In genomic region chr3R:30060451-30061153, dm6 we compare ENCODE assay signal across 2 fruit fly cellular contexts.
TF ChIP-seq lines count a peak whose summit lies in the region.

No protein-coding gene starts in this region.

- TF ChIP-seq CTCF in whole organism, embryonic (GFP tag; optimal IDR thresholded peaks at IDR 0.05; lab: Kevin White, UChicago): no peak

TF ChIP-seq in whole organism, embryonic, 481 proteins besides CTCF, POLR2A, EP300 and RAD21 (continues in another document):
- TF ChIP-seq CG6854 (GFP tag; optimal IDR thresholded peaks at IDR 0.05; lab: Kevin White, UChicago) (no peak), CG1603 (tag; optimal IDR thresholded peaks at IDR 0.05; lab: Kevin White, UChicago) (peak; percentile 4), HmgZ (tag; optimal IDR thresholded peaks at IDR 0.05; lab: Kevin White, UChicago) (no peak), CoRest (tag; optimal IDR thresholded peaks at IDR 0.05; lab: Kevin White, UChicago) (no peak), E2f2 (GFP tag; IDR thresholded peaks at IDR 0.05; lab: Robert Waterston, UW) (no peak), Vsx1 (GFP tag; optimal IDR thresholded peaks at IDR 0.05; lab: Kevin White, UChicago) (peak; percentile 15), Dfd (GFP tag; optimal IDR thresholded peaks at IDR 0.05; lab: Kevin White, UChicago) (no peak), Scr (GFP tag; IDR thresholded peaks at IDR 0.05; lab: Robert Waterston, UW; ENCODE audit: partially characterized antibody) (0 out of 2 replicates have a peak, but pooled peaks have one; percentile 30), bbx (GFP tag; IDR thresholded peaks at IDR 0.05; lab: Robert Waterston, UW; ENCODE audit: partially characterized antibody) (peak; percentile 47; the same call in 1 of the 2 replicates), CG9727 (GFP tag; optimal IDR thresholded peaks at IDR 0.05; lab: Kevin White, UChicago) (no peak), CG8290 (GFP tag; optimal IDR thresholded peaks at IDR 0.05; lab: Kevin White, UChicago) (no peak), CG8290 (tag; optimal IDR thresholded peaks at IDR 0.05; lab: Kevin White, UChicago) (no peak), Side (GFP tag; optimal IDR thresholded peaks at IDR 0.05; lab: Kevin White, UChicago) (no peak), HmgD (GFP tag; optimal IDR thresholded peaks at IDR 0.05; lab: Kevin White, UChicago) (no peak), Myb (GFP tag; optimal IDR thresholded peaks at IDR 0.05; lab: Kevin White, UChicago) (no peak), Atf-2 (GFP tag; optimal IDR thresholded peaks at IDR 0.05; lab: Kevin White, UChicago) (no peak), Pdp1 (GFP tag; optimal IDR thresholded peaks at IDR 0.05; lab: Kevin White, UChicago) (peak in 1 of 2 experiments; percentile 88), CG11093 (GFP tag; IDR thresholded peaks at IDR 0.05; lab: Robert Waterston, UW) (no peak), crol (GFP tag; IDR thresholded peaks at IDR 0.05; lab: Robert Waterston, UW) (peak; percentile 94), Ptx1 (GFP tag; IDR thresholded peaks at IDR 0.05; lab: Robert Waterston, UW) (no peak), Sry-β (GFP tag; optimal IDR thresholded peaks at IDR 0.05; lab: Kevin White, UChicago) (no peak), ro (GFP tag; IDR thresholded peaks at IDR 0.05; lab: Robert Waterston, UW) (no peak), ash1 (GFP tag; optimal IDR thresholded peaks at IDR 0.05; lab: Kevin White, UChicago) (no peak), D (optimal IDR thresholded peaks at IDR 0.05; lab: Kevin White, UChicago) (no peak), D (GFP tag; optimal IDR thresholded peaks at IDR 0.05; lab: Kevin White, UChicago) (no peak), CG2116 (GFP tag; optimal IDR thresholded peaks at IDR 0.05; lab: Kevin White, UChicago) (peak; percentile 19), Bgb (GFP tag; IDR thresholded peaks at IDR 0.05; lab: Robert Waterston, UW; ENCODE audit: partially characterized antibody) (no peak), CG11085 (GFP tag; IDR thresholded peaks at IDR 0.05; lab: Robert Waterston, UW) (no peak), exex (tag; optimal IDR thresholded peaks at IDR 0.05; lab: Kevin White, UChicago) (no peak), CG32532 (GFP tag; IDR thresholded peaks at IDR 0.05; lab: Robert Waterston, UW) (no peak), CG30020 (tag; optimal IDR thresholded peaks at IDR 0.05; lab: Kevin White, UChicago) (no peak), cg (GFP tag; optimal IDR thresholded peaks at IDR 0.05; lab: Kevin White, UChicago) (peak; percentile 77), CG17328 (GFP tag; IDR thresholded peaks at IDR 0.05; lab: Robert Waterston, UW) (no peak), Dbx (GFP tag; IDR thresholded peaks at IDR 0.05; lab: Robert Waterston, UW) (no peak), grau (tag; optimal IDR thresholded peaks at IDR 0.05; lab: Kevin White, UChicago) (peak; percentile 81), CG4424 (GFP tag; optimal IDR thresholded peaks at IDR 0.05; lab: Kevin White, UChicago) (no peak), CG15514 (GFP tag; optimal IDR thresholded peaks at IDR 0.05; lab: Kevin White, UChicago) (no peak), MTF-1 (GFP tag; optimal IDR thresholded peaks at IDR 0.05; lab: Kevin White, UChicago; ENCODE audit: borderline replicate concordance) (no peak), CG17568 (GFP tag; optimal IDR thresholded peaks at IDR 0.05; lab: Kevin White, UChicago) (no peak), abd-A (tag; optimal IDR thresholded peaks at IDR 0.05; lab: Kevin White, UChicago) (peak; percentile 90), CG11398 (GFP tag; optimal IDR thresholded peaks at IDR 0.05; lab: Kevin White, UChicago) (no peak), pum (GFP tag; optimal IDR thresholded peaks at IDR 0.05; lab: Kevin White, UChicago) (no peak), Chrac-16 (GFP tag; optimal IDR thresholded peaks at IDR 0.05; lab: Kevin White, UChicago) (no peak), kni (GFP tag; optimal IDR thresholded peaks at IDR 0.05; lab: Kevin White, UChicago) (peak; percentile 76), prd (optimal IDR thresholded peaks at IDR 0.05; lab: Kevin White, UChicago) (no peak), prd (GFP tag; IDR thresholded peaks at IDR 0.05; lab: Robert Waterston, UW) (no peak), H15 (GFP tag; IDR thresholded peaks at IDR 0.05; lab: Robert Waterston, UW) (no peak)

TF ChIP-seq in whole organism, prepupa, 60 proteins besides CTCF, POLR2A, EP300 and RAD21:
- TF ChIP-seq CG8119 (GFP tag; IDR thresholded peaks at IDR 0.05; lab: Robert Waterston, UW) (no peak), fkh (GFP tag; optimal IDR thresholded peaks at IDR 0.05; lab: Kevin White, UChicago) (peak; percentile 56)
